Worm (Caenorhabditis elegans) whole organism, mixed stage, embryonic: Measurements from ENCODE around the gene abi-1.

Source experiments
- M03D4.4 ChIP-seq: sonication (generic microtip); optimal IDR thresholded peaks from 2 replicates; lab custom pipeline; 2017; ENCODE audit warnings: mild to moderate bottlenecking, missing genetic modification characterization, missing compliant biosample characterization
- bed-3 ChIP-seq: fragments of 200-800 bp; sonication (Bioruptor generic); optimal IDR thresholded peaks from 3 replicates; lab custom pipeline; 2018; ENCODE audit warnings: mild to moderate bottlenecking, missing genetic modification characterization, moderate library complexity, missing compliant biosample characterization
- blmp-1 ChIP-seq: fragments of 150-350 bp; optimal IDR thresholded peaks from 2 replicates; lab custom pipeline; 2014; ENCODE audit warnings: missing biosample characterization, missing genetic modification characterization
- ceh-39 ChIP-seq: fragments of 150-350 bp; optimal IDR thresholded peaks from 2 replicates; lab custom pipeline; 2014; ENCODE audit warnings: missing biosample characterization, missing genetic modification characterization
- ceh-43 ChIP-seq: fragments of 200-800 bp; sonication (Bioruptor generic); optimal IDR thresholded peaks from 2 replicates; lab custom pipeline; 2018; ENCODE audit warnings: mild to moderate bottlenecking, missing genetic modification characterization, moderate library complexity, missing compliant biosample characterization
- ceh-83 ChIP-seq: fragments of 200-800 bp; sonication (Bioruptor generic); optimal IDR thresholded peaks from 2 replicates; lab custom pipeline; 2018; ENCODE audit warnings: mild to moderate bottlenecking, missing genetic modification characterization, missing compliant biosample characterization
- ces-1 ChIP-seq: fragments of 150-350 bp; optimal IDR thresholded peaks from 2 replicates; lab custom pipeline; 2014; ENCODE audit warnings: missing biosample characterization, missing genetic modification reagents, missing genetic modification characterization
- cnd-1 ChIP-seq: fragments of 200-800 bp; sonication (Bioruptor generic); optimal IDR thresholded peaks from 2 replicates; lab custom pipeline; 2018; ENCODE audit warnings: mild to moderate bottlenecking, missing genetic modification characterization, missing compliant biosample characterization
- drap-1 ChIP-seq: fragments of 200-800 bp; sonication (Bioruptor generic); optimal IDR thresholded peaks from 3 replicates; lab custom pipeline; 2018; ENCODE audit warnings: mild to moderate bottlenecking, missing genetic modification characterization, missing compliant biosample characterization
- elt-1 ChIP-seq: sonication (generic microtip); optimal IDR thresholded peaks from 2 replicates; lab custom pipeline; 2017; ENCODE audit warnings: missing genetic modification characterization, mild to moderate bottlenecking, missing compliant biosample characterization, antibody characterized with exemption, moderate library complexity, borderline replicate concordance; ENCODE audit not compliant: insufficient read depth
- elt-3 ChIP-seq: fragments of 150-350 bp; optimal IDR thresholded peaks from 2 replicates; lab custom pipeline; 2014; ENCODE audit warnings: missing biosample characterization, missing genetic modification characterization
- flh-1 ChIP-seq: fragments of 200-800 bp; sonication (Bioruptor generic); optimal IDR thresholded peaks from 2 replicates; lab custom pipeline; 2018; ENCODE audit warnings: mild to moderate bottlenecking, missing genetic modification characterization, moderate library complexity, missing compliant biosample characterization
- ham-2 ChIP-seq: fragments of 200-800 bp; sonication (Bioruptor generic); optimal IDR thresholded peaks from 2 replicates; lab custom pipeline; 2018; ENCODE audit warnings: mild to moderate bottlenecking, missing genetic modification characterization, missing compliant biosample characterization
- hlh-1 ChIP-seq: fragments of 150-350 bp; optimal IDR thresholded peaks from 2 replicates; lab custom pipeline; 2014; ENCODE audit warnings: missing biosample characterization, missing genetic modification reagents, missing genetic modification characterization
- lin-13 ChIP-seq: fragments of 150-350 bp; optimal IDR thresholded peaks from 2 replicates; lab custom pipeline; 2014; ENCODE audit warnings: missing biosample characterization, missing genetic modification characterization
- lin-32 ChIP-seq: fragments of 200-800 bp; sonication (Bioruptor generic); optimal IDR thresholded peaks from 2 replicates; lab custom pipeline; 2018; ENCODE audit warnings: mild to moderate bottlenecking, missing genetic modification characterization, missing compliant biosample characterization
- lsy-2 ChIP-seq: fragments of 150-350 bp; optimal IDR thresholded peaks from 2 replicates; lab custom pipeline; 2014; ENCODE audit warnings: missing biosample characterization, missing genetic modification characterization
- mab-5 ChIP-seq: fragments of 150-350 bp; optimal IDR thresholded peaks from 2 replicates; lab custom pipeline; 2014; ENCODE audit warnings: missing biosample characterization, missing genetic modification characterization
- mep-1 ChIP-seq: fragments of 150-350 bp; optimal IDR thresholded peaks from 2 replicates; lab custom pipeline; 2017; ENCODE audit warnings: missing biosample characterization, missing genetic modification reagents, missing genetic modification characterization, inconsistent platforms
- mls-2 ChIP-seq: sonication (generic microtip); optimal IDR thresholded peaks from 2 replicates; lab custom pipeline; 2016; ENCODE audit warnings: mild to moderate bottlenecking, missing genetic modification characterization, moderate library complexity, missing compliant biosample characterization
- nhr-12 ChIP-seq: fragments of 150-350 bp; optimal IDR thresholded peaks from 2 replicates; lab custom pipeline; 2014; ENCODE audit warnings: missing biosample characterization, missing genetic modification characterization
- nhr-2 ChIP-seq: fragments of 150-350 bp; optimal IDR thresholded peaks from 2 replicates; lab custom pipeline; 2014; ENCODE audit warnings: missing biosample characterization, missing genetic modification characterization
- nhr-237 ChIP-seq: fragments of 150-350 bp; optimal IDR thresholded peaks from 2 replicates; lab custom pipeline; 2014; ENCODE audit warnings: missing biosample characterization, missing genetic modification characterization
- nhr-28 ChIP-seq: fragments of 150-350 bp; optimal IDR thresholded peaks from 2 replicates; lab custom pipeline; 2014; ENCODE audit warnings: missing biosample characterization, missing genetic modification characterization
- nhr-76 ChIP-seq: sonication (generic microtip); optimal IDR thresholded peaks from 2 replicates; lab custom pipeline; 2017; ENCODE audit warnings: missing biosample characterization, missing genetic modification characterization
- pha-4 ChIP-seq: fragments of 150-350 bp; optimal IDR thresholded peaks from 2 replicates; lab custom pipeline; 2018; ENCODE audit warnings: missing biosample characterization, missing genetic modification reagents, missing genetic modification characterization
- sem-2 ChIP-seq: fragments of 200-800 bp; sonication (Bioruptor generic); optimal IDR thresholded peaks from 2 replicates; lab custom pipeline; 2018; ENCODE audit warnings: mild to moderate bottlenecking, missing genetic modification characterization, missing compliant biosample characterization
- snpc-4 ChIP-seq: fragments of 150-350 bp; optimal IDR thresholded peaks from 2 replicates; lab custom pipeline; 2014; ENCODE audit warnings: missing biosample characterization, missing genetic modification characterization
- sptf-1 ChIP-seq: sonication (generic microtip); optimal IDR thresholded peaks from 2 replicates; lab custom pipeline; 2017; ENCODE audit warnings: mild to moderate bottlenecking, missing genetic modification characterization, moderate library complexity, missing compliant biosample characterization
- tbx-8 ChIP-seq: fragments of 200-800 bp; sonication (Bioruptor generic); optimal IDR thresholded peaks from 2 replicates; lab custom pipeline; 2018; ENCODE audit warnings: mild to moderate bottlenecking, missing genetic modification characterization, moderate library complexity, missing compliant biosample characterization
- unc-120 ChIP-seq: sonication (generic microtip); optimal IDR thresholded peaks from 2 replicates; lab custom pipeline; 2017; ENCODE audit warnings: missing genetic modification characterization, missing compliant biosample characterization; ENCODE audit not compliant: poor library complexity, severe bottlenecking
- unc-39 ChIP-seq: fragments of 150-350 bp; optimal IDR thresholded peaks from 2 replicates; lab custom pipeline; 2014; ENCODE audit warnings: missing biosample characterization, missing genetic modification characterization
- unc-62 ChIP-seq: fragments of 150-350 bp; optimal IDR thresholded peaks from 2 replicates; lab custom pipeline; 2014; ENCODE audit warnings: missing biosample characterization, missing genetic modification reagents, missing genetic modification characterization
- zip-8 ChIP-seq: fragments of 150-350 bp; optimal IDR thresholded peaks from 2 replicates; lab custom pipeline; 2014; ENCODE audit warnings: missing biosample characterization, missing genetic modification characterization
- ztf-11 ChIP-seq: fragments of 150-350 bp; optimal IDR thresholded peaks from 2 replicates; lab custom pipeline; 2014; ENCODE audit warnings: missing biosample characterization, missing genetic modification characterization

Gene abi-1

ce11 chrIII:5675384-5675984 is 17.1 kb downstream of the abi-1 start:
- no peak for TF ChIP-seq unc-120
- TF ChIP-seq sem-2 (GFP tag; lab: Kevin White, UChicago), result peak; percentile 2

DNA sequence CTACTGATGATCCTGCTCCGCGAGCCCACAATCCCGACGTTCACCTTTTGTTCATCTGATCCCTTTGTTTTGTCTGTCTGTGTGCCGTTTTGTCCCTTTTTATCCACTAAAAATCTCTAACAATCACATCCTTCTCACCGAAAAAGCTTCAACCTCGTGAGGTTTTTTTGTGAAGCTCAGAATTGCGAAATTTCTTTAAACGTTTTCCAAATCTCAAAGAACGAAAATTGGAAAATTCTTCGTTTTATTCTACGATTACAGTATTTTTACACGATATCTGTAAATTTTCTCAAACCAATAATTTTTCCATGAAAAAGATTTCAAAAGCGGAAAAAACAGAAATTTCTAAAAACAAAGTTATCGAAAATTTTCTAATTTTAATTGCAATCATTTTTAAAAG is 18.3 kb downstream of the abi-1 start:
- no peak for TF ChIP-seq nhr-76 (tag; lab: Kevin White, UChicago)
- no peak for TF ChIP-seq hlh-1 (tag; lab: Kevin White, UChicago)
- TF ChIP-seq mep-1 (tag; lab: Kevin White, UChicago), result no peak
- no peak for TF ChIP-seq nhr-28 (tag; lab: Kevin White, UChicago)
- TF ChIP-seq mls-2 (tag; lab: Kevin White, UChicago), result no peak
- no peak for TF ChIP-seq ceh-39 (tag; lab: Kevin White, UChicago)
- TF ChIP-seq nhr-237 (tag; lab: Kevin White, UChicago), result no peak
- TF ChIP-seq elt-1 (tag; lab: Kevin White, UChicago), result no peak
- no peak for TF ChIP-seq elt-3 (tag; lab: Kevin White, UChicago)
- no peak for TF ChIP-seq ces-1 (GFP tag; lab: Kevin White, UChicago)
- no peak for TF ChIP-seq ceh-83 (GFP tag; lab: Kevin White, UChicago)
- no peak for TF ChIP-seq sptf-1
- no peak for TF ChIP-seq lin-13 (tag; lab: Kevin White, UChicago)
- no peak for TF ChIP-seq unc-39 (tag; lab: Kevin White, UChicago)
- TF ChIP-seq unc-120, result no peak
- no peak for TF ChIP-seq sem-2 (GFP tag; lab: Kevin White, UChicago)
- no peak for TF ChIP-seq ztf-11

ce11 chrIII:5667952-5668489 is 24.5 kb downstream of the abi-1 start:
- TF ChIP-seq lin-13 (tag; lab: Kevin White, UChicago), result no peak
- no peak for TF ChIP-seq nhr-28 (tag; lab: Kevin White, UChicago)
- TF ChIP-seq flh-1 (GFP tag; lab: Kevin White, UChicago), result no peak
- no peak for TF ChIP-seq elt-3 (tag; lab: Kevin White, UChicago)
- no peak for TF ChIP-seq pha-4 (tag; lab: Kevin White, UChicago)
- peak; percentile 1 for TF ChIP-seq lsy-2 (tag; lab: Kevin White, UChicago)
- TF ChIP-seq elt-1 (tag; lab: Kevin White, UChicago), result peak; percentile 78
- no peak for TF ChIP-seq unc-120
- TF ChIP-seq nhr-2 (tag; lab: Kevin White, UChicago), result peak; percentile 98
- TF ChIP-seq nhr-237 (tag; lab: Kevin White, UChicago), result no peak
- TF ChIP-seq M03D4.4 (tag; lab: Kevin White, UChicago), result no peak
- peak; percentile 62 for TF ChIP-seq ham-2
- TF ChIP-seq ceh-39 (tag; lab: Kevin White, UChicago), result no peak
- TF ChIP-seq hlh-1 (tag; lab: Kevin White, UChicago), result no peak
- TF ChIP-seq nhr-12 (tag; lab: Kevin White, UChicago), result no peak
- no peak for TF ChIP-seq tbx-8 (GFP tag; lab: Kevin White, UChicago)
- no peak for TF ChIP-seq sem-2 (GFP tag; lab: Kevin White, UChicago)
- peak; percentile 29 for TF ChIP-seq sptf-1
- no peak for TF ChIP-seq nhr-76 (tag; lab: Kevin White, UChicago)
- TF ChIP-seq cnd-1 (tag; lab: Kevin White, UChicago), result peak; percentile 19
- no peak for TF ChIP-seq blmp-1
- no peak for TF ChIP-seq bed-3 (GFP tag; lab: Kevin White, UChicago)
- TF ChIP-seq mep-1 (tag; lab: Kevin White, UChicago), result no peak
- TF ChIP-seq ceh-83 (GFP tag; lab: Kevin White, UChicago), result no peak
- peak; percentile 53 for TF ChIP-seq zip-8 (tag; lab: Kevin White, UChicago)
- peak; percentile 63 for TF ChIP-seq mls-2 (tag; lab: Kevin White, UChicago)
- no peak for TF ChIP-seq snpc-4 (tag; lab: Kevin White, UChicago)
- no peak for TF ChIP-seq ceh-43 (GFP tag; lab: Kevin White, UChicago)
- TF ChIP-seq lin-32, result no peak
- no peak for TF ChIP-seq ztf-11
- TF ChIP-seq ces-1 (GFP tag; lab: Kevin White, UChicago), result no peak
- no peak for TF ChIP-seq mab-5 (tag; lab: Kevin White, UChicago)
- TF ChIP-seq unc-39 (tag; lab: Kevin White, UChicago), result no peak
- TF ChIP-seq unc-62, result no peak
- no peak for TF ChIP-seq drap-1 (GFP tag; lab: Kevin White, UChicago)
